Worm (Caenorhabditis elegans): Measurements from ENCODE around the gene Y45G5AM.9.

- no peak for TF ChIP-seq nhr-6 (tag; optimal IDR thresholded peaks at IDR 0.05)
- no peak for TF ChIP-seq lin-39 (tag; optimal IDR thresholded peaks at IDR 0.05)
- no peak for TF ChIP-seq nhr-77 (tag; optimal IDR thresholded peaks at IDR 0.05)
- TF ChIP-seq ceh-82 (tag; optimal IDR thresholded peaks at IDR 0.05), result no peak
- no peak for TF ChIP-seq nhr-237 (tag; optimal IDR thresholded peaks at IDR 0.05)
- TF ChIP-seq snpc-4 (tag; optimal IDR thresholded peaks at IDR 0.05), result no peak
- TF ChIP-seq unc-62 (GFP tag; optimal IDR thresholded peaks at IDR 0.05), result no peak
- TF ChIP-seq mbf-1 (tag; optimal IDR thresholded peaks at IDR 0.05), result no peak
- TF ChIP-seq unc-55 (GFP tag; optimal IDR thresholded peaks at IDR 0.05), result no peak
- TF ChIP-seq lin-13 (GFP tag; optimal IDR thresholded peaks at IDR 0.05), result no peak
- no peak for TF ChIP-seq nhr-11 (tag; optimal IDR thresholded peaks at IDR 0.05)
- TF ChIP-seq egl-27 (tag; optimal IDR thresholded peaks at IDR 0.05), result no peak
- TF ChIP-seq unc-39 (tag; optimal IDR thresholded peaks at IDR 0.05), result no peak
Observed at ce11 chrV:4162922-4163321, 31.5 kb downstream of the Y45G5AM.9 start, which contains the start of gene Y45G5AM.4.

Measured in whole organism, L2 larva.